Worm (Caenorhabditis elegans): ENCODE results near the gene enee-1.

DNA sequence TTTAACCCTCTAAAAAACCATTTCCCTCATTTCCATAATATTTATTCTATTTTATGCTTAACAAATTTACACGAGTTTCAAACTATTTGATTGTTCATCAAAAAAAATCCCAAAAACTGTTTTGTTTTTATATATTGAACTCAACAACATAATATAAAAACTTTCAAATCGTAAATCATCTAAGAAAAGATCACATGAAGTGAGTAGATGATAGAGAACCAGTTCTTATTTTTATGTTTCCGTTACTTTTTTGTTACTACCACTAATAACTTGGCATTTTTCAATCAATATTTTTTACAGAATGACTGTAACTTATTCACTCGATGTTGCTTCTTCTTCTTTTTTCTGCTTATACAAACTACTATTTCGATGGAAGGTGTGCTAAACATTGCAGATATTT, 11.8 kb upstream of the enee-1 start, which contains the start of gene best-3:
- no peak for TF ChIP-seq snpc-4 (tag; optimal IDR thresholded peaks at IDR 0.05)
- TF ChIP-seq elt-2 (tag; optimal IDR thresholded peaks at IDR 0.05), result no peak
- TF ChIP-seq ama-1 (optimal IDR thresholded peaks at IDR 0.05), result no peak
- no peak for TF ChIP-seq ztf-11 (tag; optimal IDR thresholded peaks at IDR 0.05)
- TF ChIP-seq nhr-237 (tag; optimal IDR thresholded peaks at IDR 0.05), result no peak
- no peak for TF ChIP-seq pqm-1 (tag; optimal IDR thresholded peaks at IDR 0.05)
- no peak for TF ChIP-seq elt-3 (tag; optimal IDR thresholded peaks at IDR 0.05)
- TF ChIP-seq rnt-1 (tag; optimal IDR thresholded peaks at IDR 0.05), result no peak
